Worm (Caenorhabditis elegans): ENCODE results near the gene srw-33.

DNA sequence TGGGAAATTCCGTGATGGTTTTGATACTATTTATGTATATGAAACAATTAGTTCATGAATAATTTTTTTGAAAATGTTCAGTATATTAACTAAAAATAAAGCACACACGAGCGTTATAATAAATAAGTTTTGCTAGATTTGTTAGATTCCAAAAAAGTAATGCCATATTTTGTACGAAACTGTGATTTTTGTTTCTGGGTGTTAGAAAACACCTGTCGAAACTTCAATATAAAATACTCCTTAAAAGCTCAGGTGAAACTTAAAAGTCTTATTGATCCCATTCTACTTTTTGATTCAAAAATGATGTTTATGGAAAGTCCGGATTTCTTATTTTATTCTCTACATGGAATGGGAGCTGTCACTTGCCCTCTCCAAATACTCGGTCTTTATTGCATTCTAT lies 35.4 kb downstream of the srw-33 start, which contains the start of gene srh-265:
- TF ChIP-seq flt-1 (GFP tag; IDR thresholded peaks at IDR 0.05) (no peak), T22C8.4 (GFP tag; IDR thresholded peaks at IDR 0.05) (no peak), med-1 (GFP tag; optimal IDR thresholded peaks at IDR 0.05; ENCODE audit: insufficient read depth) (no peak), ztf-29 (GFP tag; IDR thresholded peaks at IDR 0.05) (no peak), ztf-23 (GFP tag; IDR thresholded peaks at IDR 0.05) (no peak), cog-1 (tag; optimal IDR thresholded peaks at IDR 0.05) (no peak), klf-2 (GFP tag; conservative IDR thresholded peaks at IDR 0.05) (no peak), ref-1 (GFP tag; conservative IDR thresholded peaks at IDR 0.05) (no peak), tab-1 (GFP tag; IDR thresholded peaks at IDR 0.05) (no peak)

Data from whole organism, midembryonic.